Fruit fly (Drosophila melanogaster) whole organism, wandering third instar larva: Measurements from ENCODE around the gene Septin2.

Experiments used
- Abd-B ChIP-seq: fragments of >200 bp; optimal IDR thresholded peaks from 2 replicates; lab custom pipeline; 2017; ENCODE audit warnings: missing biosample characterization, missing genetic modification characterization
- CG32264 ChIP-seq: fragments of 200-800 bp; sonication (Bioruptor generic); optimal IDR thresholded peaks from 2 replicates; lab custom pipeline; 2016; ENCODE audit warnings: missing biosample characterization, missing genetic modification characterization
- CG9705 ChIP-seq: fragments of 200-800 bp; sonication (Bioruptor generic); optimal IDR thresholded peaks from 2 replicates; lab custom pipeline; 2018; ENCODE audit warnings: missing biosample characterization, mild to moderate bottlenecking, missing genetic modification characterization
- CrebA ChIP-seq: fragments of 200-800 bp; sonication (Bioruptor generic); optimal IDR thresholded peaks from 2 replicates; lab custom pipeline; 2016; ENCODE audit warnings: missing biosample characterization, mild to moderate bottlenecking, missing genetic modification characterization, borderline replicate concordance
- Dfd ChIP-seq: fragments of >200 bp; optimal IDR thresholded peaks from 2 replicates; lab custom pipeline; 2017; ENCODE audit warnings: missing biosample characterization, missing genetic modification characterization
- Dif ChIP-seq: fragments of 200-275, 200-300 bp; sonication (Bioruptor generic); optimal IDR thresholded peaks from 2 replicates; lab custom pipeline; 2018; ENCODE audit warnings: missing biosample characterization, missing genetic modification characterization; ENCODE audit not compliant: partially characterized antibody
- GATAd ChIP-seq: sonication (Bioruptor generic); optimal IDR thresholded peaks from 2 replicates; lab custom pipeline; 2016; ENCODE audit warnings: missing biosample characterization, missing genetic modification characterization
- HLH106 ChIP-seq: fragments of 200-800 bp; optimal IDR thresholded peaks from 3 replicates; lab custom pipeline; 2019; ENCODE audit warnings: missing biosample characterization, mild to moderate bottlenecking, missing genetic modification characterization, moderate library complexity
- Hnf4 ChIP-seq: fragments of 200-800 bp; sonication (Bioruptor generic); optimal IDR thresholded peaks from 2 replicates; lab custom pipeline; 2016; ENCODE audit warnings: missing biosample characterization, mild to moderate bottlenecking, missing genetic modification characterization
- Hr78 ChIP-seq: fragments of >200 bp; optimal IDR thresholded peaks from 2 replicates; lab custom pipeline; 2017; ENCODE audit warnings: missing biosample characterization, missing genetic modification characterization
- Hr83 ChIP-seq: fragments of 200-300 bp; sonication (Bioruptor generic); optimal IDR thresholded peaks from 2 replicates; lab custom pipeline; 2016; ENCODE audit warnings: missing biosample characterization, mild to moderate bottlenecking, missing genetic modification characterization, moderate library complexity; ENCODE audit not compliant: poor library complexity, severe bottlenecking
- Jra ChIP-seq: sonication (Bioruptor generic); optimal IDR thresholded peaks from 2 replicates; lab custom pipeline; 2016; ENCODE audit warnings: missing biosample characterization, missing genetic modification characterization
- Mio ChIP-seq: sonication (Bioruptor generic); optimal IDR thresholded peaks from 2 replicates; lab custom pipeline; 2016; ENCODE audit warnings: missing biosample characterization, missing genetic modification characterization
- N ChIP-seq: fragments of >200 bp; optimal IDR thresholded peaks from 2 replicates; lab custom pipeline; 2018; ENCODE audit warnings: missing biosample characterization, missing external identifiers, missing genetic modification characterization
- OdsH ChIP-seq: fragments of 200-800 bp; sonication (Bioruptor generic); optimal IDR thresholded peaks from 2 replicates; lab custom pipeline; 2016; ENCODE audit warnings: missing biosample characterization, mild to moderate bottlenecking, missing genetic modification characterization
- Rel ChIP-seq, 2 experiments: fragments of 200-800 bp; sonication (Bioruptor generic) in 1 of 2; optimal IDR thresholded peaks; 2 replicates in 1 of 2; 3 replicates in 1 of 2; lab custom pipeline; 2016 to 2019; ENCODE audit warnings: mild to moderate bottlenecking in 2 of 2, missing biosample characterization in 2 of 2, missing genetic modification characterization in 2 of 2, moderate library complexity in 1 of 2
- Sp1 ChIP-seq: fragments of 200-800 bp; sonication (Bioruptor generic); optimal IDR thresholded peaks from 3 replicates; lab custom pipeline; 2019; ENCODE audit warnings: missing biosample characterization, mild to moderate bottlenecking, missing genetic modification characterization, moderate library complexity
- br ChIP-seq: fragments of 200-800 bp; sonication (Bioruptor generic); optimal IDR thresholded peaks from 2 replicates; lab custom pipeline; 2016; ENCODE audit warnings: missing biosample characterization, missing genetic modification characterization
- brk ChIP-seq: fragments of 200-800 bp; sonication (Bioruptor generic); optimal IDR thresholded peaks from 2 replicates; lab custom pipeline; 2016; ENCODE audit warnings: missing biosample characterization, mild to moderate bottlenecking, missing genetic modification characterization
- dl ChIP-seq, 2 experiments: fragments of 175-275, 200-275 bp in 1 of 2; fragments of 200-275 bp in 1 of 2; sonication (Bioruptor generic); optimal IDR thresholded peaks; lab custom pipeline; 2018; ENCODE audit warnings: mild to moderate bottlenecking in 2 of 2, missing biosample characterization in 2 of 2, missing genetic modification characterization in 2 of 2, moderate library complexity in 2 of 2; ENCODE audit not compliant: partially characterized antibody in 2 of 2, insufficient read depth in 1 of 2
- dmrt93B ChIP-seq: fragments of 200-800 bp; sonication (Bioruptor generic); optimal IDR thresholded peaks from 2 replicates; lab custom pipeline; 2018; ENCODE audit warnings: missing biosample characterization, mild to moderate bottlenecking, missing genetic modification characterization
- dsf ChIP-seq: sonication (Bioruptor generic); optimal IDR thresholded peaks from 2 replicates; lab custom pipeline; 2016; ENCODE audit warnings: missing biosample characterization, missing genetic modification characterization, borderline replicate concordance
- ey ChIP-seq: fragments of 200-800 bp; sonication (Bioruptor generic); optimal IDR thresholded peaks from 2 replicates; lab custom pipeline; 2016; ENCODE audit warnings: missing biosample characterization, missing genetic modification characterization
- foxo ChIP-seq, 2 experiments: fragments of 200-800 bp; sonication (Bioruptor generic); optimal IDR thresholded peaks; 2 replicates in 1 of 2; 3 replicates in 1 of 2; lab custom pipeline; 2016 to 2017; ENCODE audit warnings: missing biosample characterization in 2 of 2, missing genetic modification characterization in 2 of 2
- fru ChIP-seq: fragments of 200-800 bp; sonication (Bioruptor generic); optimal IDR thresholded peaks from 3 replicates; lab custom pipeline; 2016; ENCODE audit warnings: missing biosample characterization, mild to moderate bottlenecking, missing genetic modification characterization
- h ChIP-seq: fragments of 200-800 bp; sonication (Bioruptor generic); optimal IDR thresholded peaks from 3 replicates; lab custom pipeline; 2016; ENCODE audit warnings: missing biosample characterization, mild to moderate bottlenecking, missing genetic modification characterization
- jim ChIP-seq: fragments of 175-275, 200-325 bp; sonication (Bioruptor generic); optimal IDR thresholded peaks from 2 replicates; lab custom pipeline; 2016; ENCODE audit warnings: missing biosample characterization, mild to moderate bottlenecking, missing genetic modification characterization
- pan ChIP-seq: fragments of >200 bp; optimal IDR thresholded peaks from 2 replicates; lab custom pipeline; 2017
- psq ChIP-seq: fragments of 200-800 bp; sonication (Bioruptor generic); optimal IDR thresholded peaks from 3 replicates; lab custom pipeline; 2017; ENCODE audit warnings: missing biosample characterization, mild to moderate bottlenecking, missing genetic modification characterization, moderate library complexity
- rgr ChIP-seq: fragments of 200-800 bp; sonication (Bioruptor generic); optimal IDR thresholded peaks from 3 replicates; lab custom pipeline; 2016; ENCODE audit warnings: missing biosample characterization, mild to moderate bottlenecking, missing genetic modification characterization
- sage ChIP-seq: fragments of 200-800 bp; sonication (Bioruptor generic); optimal IDR thresholded peaks from 2 replicates; lab custom pipeline; 2016; ENCODE audit warnings: missing biosample characterization, mild to moderate bottlenecking, missing genetic modification characterization
- sv ChIP-seq: fragments of 200-800 bp; sonication (Bioruptor generic); optimal IDR thresholded peaks from 3 replicates; lab custom pipeline; 2016; ENCODE audit warnings: missing biosample characterization, missing genetic modification characterization
- tai ChIP-seq: sonication (Bioruptor generic); optimal IDR thresholded peaks from 2 replicates; lab custom pipeline; 2016; ENCODE audit warnings: missing biosample characterization, missing genetic modification characterization
- woc ChIP-seq: sonication (Bioruptor generic); optimal IDR thresholded peaks from 2 replicates; lab custom pipeline; 2016; ENCODE audit warnings: missing biosample characterization, mild to moderate bottlenecking, missing genetic modification characterization

Gene Septin2

dm6 chr3R:20556281-20557113 is 31.7 kb downstream of the Septin2 start:
- peak; percentile 9 for TF ChIP-seq Hnf4 (GFP tag; lab: Kevin White, UChicago)
- no peak for TF ChIP-seq Jra (GFP tag; lab: Kevin White, UChicago)
- peak; percentile 55 for TF ChIP-seq br
- no peak for TF ChIP-seq sage
- TF ChIP-seq dsf (GFP tag; lab: Kevin White, UChicago) = no peak
- peak; percentile 60 for TF ChIP-seq rgr (GFP tag; lab: Kevin White, UChicago)
- TF ChIP-seq OdsH (GFP tag; lab: Kevin White, UChicago) = peak; percentile 67
- peak; percentile 37 for TF ChIP-seq sv (GFP tag; lab: Kevin White, UChicago)
- TF ChIP-seq fru (GFP tag; lab: Kevin White, UChicago) = peak; percentile 72
- peak; percentile 14 for TF ChIP-seq brk (GFP tag; lab: Kevin White, UChicago)
- TF ChIP-seq N = no peak
- peak; percentile 62 for TF ChIP-seq ey
- TF ChIP-seq Dif (GFP tag; lab: Kevin White, UChicago) = peak; percentile 4
- peak; percentile 54 for TF ChIP-seq HLH106 (tag; lab: Kevin White, UChicago)
- TF ChIP-seq CG9705 (GFP tag; lab: Kevin White, UChicago) = no peak
- no peak for TF ChIP-seq Mio (GFP tag; lab: Kevin White, UChicago)
- TF ChIP-seq psq = peak; percentile 47
- peak; percentile 18 for TF ChIP-seq Sp1 (GFP tag; lab: Kevin White, UChicago)
- no peak for TF ChIP-seq Rel (GFP tag; optimal IDR thresholded peaks at IDR 0.05; lab: Kevin White, UChicago)
- TF ChIP-seq Rel (tag; optimal IDR thresholded peaks at IDR 0.05; lab: Kevin White, UChicago) = no peak
- no peak for TF ChIP-seq CG32264
- no peak for TF ChIP-seq tai
- no peak for TF ChIP-seq dl (GFP tag; optimal IDR thresholded peaks at IDR 0.05; lab: Kevin White, UChicago; ENCODE audit: insufficient read depth in 1 of 2, partially characterized antibody in 2 of 2)
- no peak for TF ChIP-seq jim (GFP tag; lab: Kevin White, UChicago)
- TF ChIP-seq h (GFP tag; lab: Kevin White, UChicago) = peak; percentile 82
- TF ChIP-seq foxo (GFP tag; optimal IDR thresholded peaks at IDR 0.05; lab: Kevin White, UChicago) = peak in 1 of 2 experiments; percentile 76
- peak; percentile 37 for TF ChIP-seq dmrt93B (GFP tag; lab: Kevin White, UChicago)
- TF ChIP-seq woc (GFP tag; lab: Kevin White, UChicago) = peak; percentile 72
- TF ChIP-seq CrebA (GFP tag; lab: Kevin White, UChicago) = no peak
- TF ChIP-seq, all 38 proteins: peak for 16

dm6 chr3R:20555720-20556280 is 32.4 kb downstream of the Septin2 start:
- TF ChIP-seq Dif (GFP tag; lab: Kevin White, UChicago) = peak; percentile 43
- no peak for TF ChIP-seq N
- no peak for TF ChIP-seq Hr78 (GFP tag; lab: Kevin White, UChicago)
- peak in 1 of 2 experiments; percentile 39 for TF ChIP-seq foxo (GFP tag; optimal IDR thresholded peaks at IDR 0.05; lab: Kevin White, UChicago)
- TF ChIP-seq Rel (GFP tag; optimal IDR thresholded peaks at IDR 0.05; lab: Kevin White, UChicago) = peak; percentile 68
- peak; percentile 15 for TF ChIP-seq Rel (tag; optimal IDR thresholded peaks at IDR 0.05; lab: Kevin White, UChicago)
- no peak for TF ChIP-seq Dfd
- no peak for TF ChIP-seq GATAd (GFP tag; lab: Kevin White, UChicago)
- no peak for TF ChIP-seq rgr (GFP tag; lab: Kevin White, UChicago)
- TF ChIP-seq Hr83 (GFP tag; lab: Kevin White, UChicago) = peak; percentile 32
- TF ChIP-seq Jra (GFP tag; lab: Kevin White, UChicago) = no peak
- no peak for TF ChIP-seq pan (lab: Kevin White, UChicago)
- TF ChIP-seq, all 38 proteins: peak for 4

- no peak for TF ChIP-seq Dif (GFP tag; lab: Kevin White, UChicago)
- TF ChIP-seq foxo (GFP tag; optimal IDR thresholded peaks at IDR 0.05; lab: Kevin White, UChicago) = peak in 1 of 2 experiments; percentile 71
- TF ChIP-seq Abd-B (GFP tag; lab: Kevin White, UChicago) = no peak
- TF ChIP-seq h (GFP tag; lab: Kevin White, UChicago) = peak; percentile 59
- peak; percentile 45 for TF ChIP-seq woc (GFP tag; lab: Kevin White, UChicago)
- peak; percentile 60 for TF ChIP-seq fru (GFP tag; lab: Kevin White, UChicago)
- TF ChIP-seq HLH106 (tag; lab: Kevin White, UChicago) = peak; percentile 23
These were observed 33.1 kb downstream of the Septin2 start for dm6 chr3R:20555023-20555422.
